Worm (Caenorhabditis elegans): Measurements from ENCODE around the gene Y39A1A.18.

DNA sequence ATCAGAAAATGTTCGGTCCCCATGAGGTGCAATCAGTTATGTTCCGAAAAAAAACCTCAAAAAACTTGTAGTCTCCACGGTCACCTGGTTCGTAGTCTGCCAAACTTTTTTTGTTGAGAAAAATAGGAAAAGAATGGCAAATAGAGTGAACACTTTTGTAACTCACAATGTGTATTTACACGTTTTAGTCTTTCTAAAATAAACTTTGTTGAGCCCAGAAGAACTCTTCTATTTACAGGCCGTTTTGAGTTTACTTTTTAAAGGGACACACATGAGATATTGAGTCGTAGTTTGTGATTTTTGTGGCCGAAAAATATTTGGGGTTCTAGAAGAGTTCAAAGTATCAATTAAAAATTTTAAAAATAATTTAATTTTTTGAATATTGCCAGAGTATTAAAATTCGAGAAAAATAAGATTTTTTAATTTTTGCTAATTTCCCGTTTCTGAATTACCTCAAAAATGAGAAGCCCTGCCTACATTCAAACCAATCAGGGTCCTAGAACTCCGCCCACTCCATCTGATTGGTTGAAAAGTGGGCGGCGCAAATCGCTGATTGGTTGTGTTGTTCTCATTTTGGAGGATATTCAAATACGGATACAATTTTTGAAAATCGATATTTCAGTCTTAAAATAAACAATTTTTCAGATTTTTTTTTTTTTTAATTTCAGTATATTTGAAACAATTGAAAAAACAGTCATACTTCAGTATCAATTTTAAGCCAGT, 40.4 kb upstream of the Y39A1A.18 start:
- TF ChIP-seq madf-6 (GFP tag; IDR thresholded peaks at IDR 0.05) (no peak), pha-4 (tag; optimal IDR thresholded peaks at IDR 0.05) (peak; percentile 28), hlh-26 (GFP tag; conservative IDR thresholded peaks at IDR 0.05) (no peak), unc-62 (GFP tag; optimal IDR thresholded peaks at IDR 0.05) (no peak), ceh-91 (GFP tag; IDR thresholded peaks at IDR 0.05) (no peak), nfyb-1 (GFP tag; IDR thresholded peaks at IDR 0.05) (no peak), snpc-1.3 (tag; optimal IDR thresholded peaks at IDR 0.05; ENCODE audit: insufficient read depth) (no peak), B0261.1 (tag; optimal IDR thresholded peaks at IDR 0.05) (no peak), chd-7 (tag; optimal IDR thresholded peaks at IDR 0.05) (no peak), F37B4.10 (GFP tag; IDR thresholded peaks at IDR 0.05) (no peak), attf-3 (GFP tag; conservative IDR thresholded peaks at IDR 0.05) (no peak), egl-44 (GFP tag; IDR thresholded peaks at IDR 0.05) (no peak)
